Worm (Caenorhabditis elegans) whole organism, L3 larva: Measurements from ENCODE around the gene nhr-158.

Experiments used
- ceh-16 ChIP-seq: sonication (generic microtip); optimal IDR thresholded peaks from 2 replicates; lab custom pipeline; 2017; ENCODE audit warnings: missing biosample characterization, missing genetic modification characterization
- jun-1 ChIP-seq: fragments of 150-350 bp; optimal IDR thresholded peaks from 2 replicates; lab custom pipeline; 2014; ENCODE audit warnings: missing biosample characterization, missing genetic modification reagents, missing genetic modification characterization
- nhr-11 ChIP-seq: fragments of 150-350 bp; optimal IDR thresholded peaks from 2 replicates; lab custom pipeline; 2014; ENCODE audit warnings: missing biosample characterization, missing genetic modification characterization
- pha-4 ChIP-seq: fragments of 150-350 bp; optimal IDR thresholded peaks from 2 replicates; lab custom pipeline; 2014; ENCODE audit warnings: missing biosample characterization, missing genetic modification reagents, missing genetic modification characterization
- pqm-1 ChIP-seq: fragments of 150-350 bp; optimal IDR thresholded peaks from 2 replicates; lab custom pipeline; 2017; ENCODE audit warnings: missing biosample characterization, missing genetic modification characterization, inconsistent platforms
- snpc-4 ChIP-seq: fragments of 150-350 bp; optimal IDR thresholded peaks from 2 replicates; lab custom pipeline; 2014; ENCODE audit warnings: missing biosample characterization, missing genetic modification characterization
- tbx-2 ChIP-seq: sonication (generic microtip); optimal IDR thresholded peaks from 2 replicates; lab custom pipeline; 2016; ENCODE audit warnings: mild to moderate bottlenecking, missing genetic modification characterization, missing compliant biosample characterization
- ztf-11 ChIP-seq: fragments of 150-350 bp; optimal IDR thresholded peaks from 2 replicates; lab custom pipeline; 2014; ENCODE audit warnings: missing biosample characterization, missing genetic modification characterization

ce11 chrV:3922547-3922946 lies 48.6 kb upstream of the nhr-158 start:
- no peak for TF ChIP-seq ceh-16 (tag; lab: Kevin White, UChicago)
- no peak for TF ChIP-seq jun-1
- no peak for TF ChIP-seq pha-4 (tag; lab: Kevin White, UChicago)
- no peak for TF ChIP-seq pqm-1 (tag; lab: Kevin White, UChicago)
- no peak for TF ChIP-seq ztf-11 (tag; lab: Kevin White, UChicago)
- TF ChIP-seq nhr-11, result no peak
- no peak for TF ChIP-seq tbx-2 (tag; lab: Kevin White, UChicago)
- TF ChIP-seq snpc-4 (tag; lab: Kevin White, UChicago), result no peak
